Fruit fly (Drosophila melanogaster): Measurements from ENCODE around the gene Grl36b.

DNA sequence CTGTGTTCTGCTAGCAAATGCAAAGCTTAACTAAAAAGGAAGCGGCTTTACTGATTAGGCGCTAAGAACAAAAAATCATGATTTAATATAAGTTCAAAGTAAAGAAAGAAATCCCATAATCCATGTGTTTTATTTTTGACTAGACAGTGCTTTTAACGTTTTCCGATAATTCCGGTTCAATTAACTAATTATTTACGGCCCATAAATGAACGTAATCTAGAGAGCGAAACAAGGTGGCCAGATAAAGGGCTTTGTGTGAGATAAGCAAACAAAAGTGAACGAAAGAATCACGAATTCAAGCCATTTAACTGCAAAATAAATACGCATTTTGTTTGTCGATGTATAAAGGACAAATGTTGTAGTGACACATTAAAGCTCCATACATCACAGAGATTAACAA is 10.4 kb downstream of the Grl36b start:
- TF ChIP-seq CG17361 (GFP tag; IDR thresholded peaks at IDR 0.05) (no peak), Elba2 (GFP tag; optimal IDR thresholded peaks at IDR 0.05) (no peak), CG30403 (GFP tag; optimal IDR thresholded peaks at IDR 0.05) (no peak), CTCF (GFP tag; optimal IDR thresholded peaks at IDR 0.05) (no peak), CG6272 (GFP tag; IDR thresholded peaks at IDR 0.05) (no peak), CG2889 (GFP tag; IDR thresholded peaks at IDR 0.05) (no peak), knrl (GFP tag; IDR thresholded peaks at IDR 0.05; ENCODE audit: partially characterized antibody) (no peak), Max (GFP tag; optimal IDR thresholded peaks at IDR 0.05) (no peak), Hr3 (GFP tag; optimal IDR thresholded peaks at IDR 0.05) (no peak), chif (GFP tag; optimal IDR thresholded peaks at IDR 0.05) (no peak), Usf (GFP tag; optimal IDR thresholded peaks at IDR 0.05) (no peak), fd3F (GFP tag; optimal IDR thresholded peaks at IDR 0.05) (no peak), CG3163 (GFP tag; optimal IDR thresholded peaks at IDR 0.05) (no peak)
